Fruit fly (Drosophila melanogaster) whole organism, prepupa: Measurements from ENCODE around the gene T48.

ENCODE experiments used
- Blimp-1 ChIP-seq: fragments of 200-800 bp; sonication (Bioruptor generic); optimal IDR thresholded peaks from 3 replicates; lab custom pipeline; 2017; ENCODE audit warnings: missing biosample characterization, missing genetic modification characterization, mild to moderate bottlenecking, moderate library complexity, missing genetic modification reagents
- CG10669 ChIP-seq: fragments of 200-800 bp; sonication (Bioruptor generic); optimal IDR thresholded peaks from 3 replicates; lab custom pipeline; 2018; ENCODE audit warnings: missing biosample characterization, mild to moderate bottlenecking, missing genetic modification characterization, moderate library complexity
- CG11294 ChIP-seq: fragments of 200-800 bp; sonication (Bioruptor generic); IDR thresholded peaks from 2 replicates; pipeline ENCODE4 v1.3.6; 2022; ENCODE audit warnings: missing biosample characterization, missing genetic modification characterization
- CG11762 ChIP-seq: fragments of 200-800 bp; sonication (Bioruptor generic); optimal IDR thresholded peaks from 3 replicates; lab custom pipeline; 2016; ENCODE audit warnings: missing biosample characterization, missing genetic modification characterization; ENCODE audit not compliant: insufficient read depth
- CG11902 ChIP-seq: fragments of 200-800 bp; sonication (Bioruptor generic); optimal IDR thresholded peaks from 3 replicates; lab custom pipeline; 2016; ENCODE audit warnings: missing biosample characterization, missing genetic modification characterization
- CG15336 ChIP-seq: fragments of 200-800 bp; sonication (Bioruptor generic); IDR thresholded peaks from 2 replicates; pipeline ENCODE4 v1.3.6; 2022; ENCODE audit warnings: missing biosample characterization, missing genetic modification characterization
- CG1621 ChIP-seq: fragments of 200-800 bp; sonication (Bioruptor generic); optimal IDR thresholded peaks from 3 replicates; lab custom pipeline; 2018; ENCODE audit warnings: missing biosample characterization, mild to moderate bottlenecking, missing genetic modification characterization
- CG16779 ChIP-seq: fragments of 200-800 bp; sonication (Bioruptor generic); optimal IDR thresholded peaks from 3 replicates; lab custom pipeline; 2017; ENCODE audit warnings: missing biosample characterization, mild to moderate bottlenecking, missing genetic modification characterization
- CG3032 ChIP-seq: fragments of 200-800 bp; optimal IDR thresholded peaks from 2 replicates; lab custom pipeline; 2019; ENCODE audit warnings: missing biosample characterization, mild to moderate bottlenecking, missing genetic modification characterization, moderate library complexity
- CG31627 ChIP-seq: fragments of 200-800 bp; sonication (Bioruptor generic); optimal IDR thresholded peaks from 3 replicates; lab custom pipeline; 2016; ENCODE audit warnings: missing biosample characterization, missing genetic modification characterization
- CG32006 ChIP-seq: fragments of 200-800 bp; sonication (Bioruptor generic); optimal IDR thresholded peaks from 3 replicates; lab custom pipeline; 2017; ENCODE audit warnings: missing biosample characterization, mild to moderate bottlenecking, missing genetic modification characterization
- CG3919 ChIP-seq: fragments of 200-800 bp; sonication (Bioruptor generic); optimal IDR thresholded peaks from 3 replicates; lab custom pipeline; 2016; ENCODE audit warnings: missing biosample characterization, missing genetic modification characterization
- CG4318 ChIP-seq: fragments of 200-800 bp; sonication (Bioruptor generic); optimal IDR thresholded peaks from 3 replicates; lab custom pipeline; 2017; ENCODE audit warnings: missing biosample characterization, mild to moderate bottlenecking, missing genetic modification characterization
- CG6276 ChIP-seq: fragments of 200-800 bp; sonication (Bioruptor generic); optimal IDR thresholded peaks from 2 replicates; lab custom pipeline; 2017; ENCODE audit warnings: missing biosample characterization, mild to moderate bottlenecking, missing genetic modification characterization
- CG7368 ChIP-seq: fragments of 200-800 bp; sonication (Bioruptor generic); optimal IDR thresholded peaks from 3 replicates; lab custom pipeline; 2016; ENCODE audit warnings: missing biosample characterization, missing genetic modification characterization
- CG8119 ChIP-seq: fragments of 200-800 bp; sonication (Bioruptor generic); IDR thresholded peaks from 3 replicates; pipeline ENCODE4 v1.3.6; 2022; ENCODE audit warnings: missing biosample characterization, missing genetic modification characterization
- CG8319 ChIP-seq: fragments of 200-800 bp; sonication (Bioruptor generic); optimal IDR thresholded peaks from 3 replicates; lab custom pipeline; 2016; ENCODE audit warnings: missing biosample characterization, missing genetic modification characterization
- CG8632 ChIP-seq: fragments of 200-800 bp; sonication (Bioruptor generic); optimal IDR thresholded peaks from 3 replicates; lab custom pipeline; 2016; ENCODE audit warnings: missing biosample characterization, missing genetic modification characterization
- CG9139 ChIP-seq: fragments of 200-800 bp; sonication (Bioruptor generic); optimal IDR thresholded peaks from 3 replicates; lab custom pipeline; 2017; ENCODE audit warnings: missing biosample characterization, mild to moderate bottlenecking, missing genetic modification characterization
- Eip78C ChIP-seq: fragments of 200-800 bp; sonication (Bioruptor generic); peaks from one replicate; lab custom pipeline; 2016; ENCODE audit warnings: missing biosample characterization, missing genetic modification characterization
- Eip93F ChIP-seq: fragments of 200-800 bp; sonication (Bioruptor generic); optimal IDR thresholded peaks from 2 replicates; lab custom pipeline; 2016; ENCODE audit warnings: missing biosample characterization, mild to moderate bottlenecking, missing genetic modification characterization
- Ets21C ChIP-seq: fragments of 200-800 bp; sonication (Bioruptor generic); optimal IDR thresholded peaks from 3 replicates; lab custom pipeline; 2016; ENCODE audit warnings: missing biosample characterization, missing genetic modification characterization
- Hr38 ChIP-seq: sonication (Bioruptor generic); optimal IDR thresholded peaks from 2 replicates; lab custom pipeline; 2016; ENCODE audit warnings: missing biosample characterization, missing genetic modification characterization
- Hr39 ChIP-seq: fragments of 200-800 bp; sonication (Bioruptor generic); optimal IDR thresholded peaks from 2 replicates; lab custom pipeline; 2016; ENCODE audit warnings: missing biosample characterization, missing genetic modification characterization
- Hr4 ChIP-seq: fragments of 200-800 bp; sonication (Bioruptor generic); optimal IDR thresholded peaks from 3 replicates; lab custom pipeline; 2016; ENCODE audit warnings: missing biosample characterization, missing genetic modification characterization
- Lpt ChIP-seq: fragments of 200-800 bp; sonication (Bioruptor generic); optimal IDR thresholded peaks from 3 replicates; lab custom pipeline; 2016; ENCODE audit warnings: missing biosample characterization, missing genetic modification characterization
- Met ChIP-seq: fragments of 200-800 bp; sonication (Bioruptor generic); optimal IDR thresholded peaks from 3 replicates; lab custom pipeline; 2016; ENCODE audit warnings: missing biosample characterization, missing genetic modification characterization
- OdsH ChIP-seq: fragments of 200-800 bp; sonication (Bioruptor generic); optimal IDR thresholded peaks from 3 replicates; lab custom pipeline; 2016; ENCODE audit warnings: missing biosample characterization, missing genetic modification characterization
- Sox102F ChIP-seq: fragments of 200-800 bp; sonication (Bioruptor generic); optimal IDR thresholded peaks from 2 replicates; lab custom pipeline; 2016; ENCODE audit warnings: missing biosample characterization, mild to moderate bottlenecking, missing genetic modification characterization
- Sox14 ChIP-seq: fragments of 200-800 bp; sonication (Bioruptor generic); optimal IDR thresholded peaks from 3 replicates; lab custom pipeline; 2016; ENCODE audit warnings: missing biosample characterization, missing genetic modification characterization
- achi ChIP-seq: fragments of 200-800 bp; sonication (Bioruptor generic); optimal IDR thresholded peaks from 3 replicates; lab custom pipeline; 2016; ENCODE audit warnings: missing biosample characterization, missing genetic modification characterization
- cyc ChIP-seq: fragments of 200-800 bp; sonication (Bioruptor generic); optimal IDR thresholded peaks from 3 replicates; lab custom pipeline; 2016; ENCODE audit warnings: missing biosample characterization, missing genetic modification characterization
- esn ChIP-seq: fragments of 200-800 bp; sonication (Bioruptor generic); optimal IDR thresholded peaks from 2 replicates; lab custom pipeline; 2016; ENCODE audit warnings: missing biosample characterization, mild to moderate bottlenecking, missing genetic modification characterization, moderate library complexity
- fd85E ChIP-seq: fragments of 200-800 bp; sonication (Bioruptor generic); optimal IDR thresholded peaks from 3 replicates; lab custom pipeline; 2016; ENCODE audit warnings: missing biosample characterization, missing genetic modification characterization
- fkh ChIP-seq: fragments of 200-800 bp; sonication (Bioruptor generic); optimal IDR thresholded peaks from 3 replicates; lab custom pipeline; 2017; ENCODE audit warnings: missing biosample characterization, mild to moderate bottlenecking, missing genetic modification characterization, moderate library complexity
- pdm3 ChIP-seq: fragments of 200-800 bp; sonication (Bioruptor generic); optimal IDR thresholded peaks from 3 replicates; lab custom pipeline; 2016; ENCODE audit warnings: missing biosample characterization, missing genetic modification characterization
- topi ChIP-seq: fragments of 200-800 bp; sonication (Bioruptor generic); optimal IDR thresholded peaks from 3 replicates; lab custom pipeline; 2016; ENCODE audit warnings: missing biosample characterization, missing genetic modification characterization
- vri ChIP-seq: fragments of 200-800 bp; sonication (Bioruptor generic); optimal IDR thresholded peaks from 3 replicates; lab custom pipeline; 2016; ENCODE audit warnings: missing biosample characterization, mild to moderate bottlenecking, missing genetic modification characterization

Gene T48

dm6 chr3R:26875544-26876027 is 5.9 kb upstream of the T48 start, which contains the start of gene Rb97D (continued):
- TF ChIP-seq CG8319 (GFP tag; lab: Kevin White, UChicago): peak; percentile 43
- TF ChIP-seq Sox14 (GFP tag; lab: Kevin White, UChicago): peak; percentile 83
- peak; percentile 52 for TF ChIP-seq CG10669 (GFP tag; lab: Kevin White, UChicago)
- peak; percentile 90 for TF ChIP-seq achi
- TF ChIP-seq CG3032 (tag; lab: Kevin White, UChicago): peak; percentile 61
- TF ChIP-seq CG15336 (GFP tag; lab: Robert Waterston, UW): peak; percentile 60
- no peak for TF ChIP-seq Eip93F (GFP tag; lab: Kevin White, UChicago)
- TF ChIP-seq CG3919 (GFP tag; lab: Kevin White, UChicago): peak; percentile 63
- peak; percentile 72 for TF ChIP-seq topi (GFP tag; lab: Kevin White, UChicago)
- TF ChIP-seq CG16779 (tag; lab: Kevin White, UChicago): no peak
- no peak for TF ChIP-seq CG7368 (GFP tag; lab: Kevin White, UChicago)
- TF ChIP-seq CG32006 (GFP tag; lab: Kevin White, UChicago): peak; percentile 74
- TF ChIP-seq CG8119 (GFP tag; lab: Robert Waterston, UW): peak; percentile 58; the same call in 2 of the 3 replicates
- no peak for TF ChIP-seq pdm3 (GFP tag; lab: Kevin White, UChicago)
- TF ChIP-seq Eip78C (GFP tag; lab: Kevin White, UChicago): peak; percentile 71
- TF ChIP-seq CG9139: peak; percentile 21
- peak; percentile 77 for TF ChIP-seq Hr39
- TF ChIP-seq cyc: peak; percentile 53
- no peak for TF ChIP-seq CG11762
- TF ChIP-seq Sox102F (GFP tag; lab: Kevin White, UChicago): peak; percentile 52
- TF ChIP-seq CG4318: no peak
- TF ChIP-seq Hr38 (GFP tag; lab: Kevin White, UChicago): no peak

dm6 chr3R:26876432-26876831 is 5.1 kb upstream of the T48 start, which contains the start of gene CG5500:
Gene CG5500 (plus strand): TSS chr3R:26876630.
- TF ChIP-seq OdsH (GFP tag; lab: Kevin White, UChicago): no peak
- TF ChIP-seq Blimp-1 (GFP tag; lab: Kevin White, UChicago): no peak
- TF ChIP-seq Hr4 (GFP tag; lab: Kevin White, UChicago): no peak
- no peak for TF ChIP-seq CG6276 (GFP tag; lab: Kevin White, UChicago)
- TF ChIP-seq fkh (GFP tag; lab: Kevin White, UChicago): peak; percentile 83
- TF ChIP-seq CG8119 (GFP tag; lab: Robert Waterston, UW): no peak
- TF ChIP-seq CG31627 (GFP tag; lab: Kevin White, UChicago): no peak
- TF ChIP-seq esn (GFP tag; lab: Kevin White, UChicago): peak; percentile 14

- TF ChIP-seq Lpt (GFP tag; lab: Kevin White, UChicago): no peak
- TF ChIP-seq Sox102F (GFP tag; lab: Kevin White, UChicago): no peak
- no peak for TF ChIP-seq CG1621
- TF ChIP-seq Ets21C (GFP tag; lab: Kevin White, UChicago): no peak
- TF ChIP-seq CG11294 (GFP tag; lab: Robert Waterston, UW): no peak
- TF ChIP-seq vri (GFP tag; lab: Kevin White, UChicago): no peak
- TF ChIP-seq CG8632: no peak
- no peak for TF ChIP-seq CG11902 (GFP tag; lab: Kevin White, UChicago)
- TF ChIP-seq CG31627 (GFP tag; lab: Kevin White, UChicago): no peak
- no peak for TF ChIP-seq topi (GFP tag; lab: Kevin White, UChicago)
- TF ChIP-seq fd85E (GFP tag; lab: Kevin White, UChicago): no peak
- no peak for TF ChIP-seq Met (GFP tag; lab: Kevin White, UChicago)
Observed at dm6 chr3R:26876851-26877250, 4.7 kb upstream of the T48 start.
